Worm (Caenorhabditis elegans): ENCODE data around the gene F07H5.10.

- no peak for TF ChIP-seq elt-1 (tag; optimal IDR thresholded peaks at IDR 0.05; ENCODE audit: borderline replicate concordance, insufficient read depth)
- no peak for TF ChIP-seq ceh-43 (GFP tag; optimal IDR thresholded peaks at IDR 0.05)
- TF ChIP-seq ztf-11 (tag; optimal IDR thresholded peaks at IDR 0.05): no peak
- peak; percentile 60 for TF ChIP-seq lsy-2 (tag; optimal IDR thresholded peaks at IDR 0.05)
- TF ChIP-seq pha-4 (tag; optimal IDR thresholded peaks at IDR 0.05): no peak
These were observed 2.5 kb upstream of the F07H5.10 start, which contains the start of the genes F46C5.9 and rer-1 for ce11 chrII:8810679-8811413.
